Worm (Caenorhabditis elegans) whole organism, late embryonic: ENCODE measurements around the gene mbl-1.

ENCODE experiments used
- F13H6.1 ChIP-seq: sonication (generic microtip); optimal IDR thresholded peaks from 2 replicates; lab custom pipeline; 2016; ENCODE audit warnings: missing genetic modification characterization, missing compliant biosample characterization
- K02D7.2 ChIP-seq: sonication (generic microtip); optimal IDR thresholded peaks from 2 replicates; lab custom pipeline; 2017; ENCODE audit warnings: mild to moderate bottlenecking, missing genetic modification characterization, missing compliant biosample characterization
- K09A11.1 ChIP-seq: sonication (generic microtip); optimal IDR thresholded peaks from 2 replicates; lab custom pipeline; 2017; ENCODE audit warnings: antibody characterized with exemption, mild to moderate bottlenecking, missing genetic modification characterization, missing compliant biosample characterization; ENCODE audit not compliant: insufficient read depth
- ahr-1 ChIP-seq: sonication (generic microtip); optimal IDR thresholded peaks from 2 replicates; lab custom pipeline; 2016; ENCODE audit warnings: missing genetic modification characterization, missing compliant biosample characterization
- ama-1 ChIP-seq: fragments of 150-350 bp; optimal IDR thresholded peaks from 2 replicates; lab custom pipeline; 2014
- ceh-14 ChIP-seq: sonication (generic microtip); optimal IDR thresholded peaks from 2 replicates; lab custom pipeline; 2016; ENCODE audit warnings: missing genotype, missing genetic modification characterization, missing compliant biosample characterization
- ceh-2 ChIP-seq: sonication (generic microtip); optimal IDR thresholded peaks from 2 replicates; lab custom pipeline; 2016; ENCODE audit warnings: missing genotype, missing genetic modification characterization, missing compliant biosample characterization
- ceh-30 ChIP-seq: fragments of 150-350 bp; optimal IDR thresholded peaks from 2 replicates; lab custom pipeline; 2014; ENCODE audit warnings: missing biosample characterization, missing genetic modification characterization
- ceh-31 ChIP-seq: sonication (generic microtip); optimal IDR thresholded peaks from 2 replicates; lab custom pipeline; 2016; ENCODE audit warnings: missing genetic modification characterization, missing compliant biosample characterization
- ceh-34 ChIP-seq: sonication (generic microtip); optimal IDR thresholded peaks from 2 replicates; lab custom pipeline; 2016; ENCODE audit warnings: mild to moderate bottlenecking, missing genetic modification characterization, missing compliant biosample characterization
- ceh-45 ChIP-seq: fragments of 200-800 bp; sonication (Bioruptor generic); IDR thresholded peaks from 2 replicates; pipeline ENCODE4 v1.3.6; 2022; ENCODE audit warnings: missing genetic modification reagents, missing genetic modification characterization, missing compliant biosample characterization
- ceh-48 ChIP-seq: sonication (generic microtip); optimal IDR thresholded peaks from 2 replicates; lab custom pipeline; 2016; ENCODE audit warnings: missing genetic modification characterization, inconsistent platforms, missing compliant biosample characterization
- che-1 ChIP-seq: sonication (generic microtip); optimal IDR thresholded peaks from 2 replicates; lab custom pipeline; 2016; ENCODE audit warnings: mild to moderate bottlenecking, missing genetic modification characterization, missing compliant biosample characterization
- elt-2 ChIP-seq: sonication (generic microtip); optimal IDR thresholded peaks from 2 replicates; lab custom pipeline; 2016; ENCODE audit warnings: missing genetic modification reagents, missing genetic modification characterization, missing compliant biosample characterization
- ets-4 ChIP-seq: sonication (generic microtip); optimal IDR thresholded peaks from 2 replicates; lab custom pipeline; 2016; ENCODE audit warnings: missing genetic modification characterization, missing compliant biosample characterization
- eyg-1 ChIP-seq: sonication (generic microtip); optimal IDR thresholded peaks from 2 replicates; lab custom pipeline; 2016; ENCODE audit warnings: missing genotype, missing genetic modification characterization, missing compliant biosample characterization
- fax-1 ChIP-seq: sonication (generic microtip); optimal IDR thresholded peaks from 2 replicates; lab custom pipeline; 2016; ENCODE audit warnings: missing genotype, missing genetic modification characterization, missing compliant biosample characterization
- hlh-13 ChIP-seq: fragments of 200-800 bp; sonication (Bioruptor generic); optimal IDR thresholded peaks from 2 replicates; lab custom pipeline; 2018; ENCODE audit warnings: mild to moderate bottlenecking, missing genetic modification characterization, missing compliant biosample characterization
- hlh-30 ChIP-seq: sonication (generic microtip); optimal IDR thresholded peaks from 2 replicates; lab custom pipeline; 2017; ENCODE audit warnings: antibody characterized with exemption, missing genetic modification characterization, missing compliant biosample characterization; ENCODE audit not compliant: insufficient read depth
- lin-11 ChIP-seq: fragments of 200-800 bp; sonication (Bioruptor generic); optimal IDR thresholded peaks from 2 replicates; lab custom pipeline; 2018; ENCODE audit warnings: mild to moderate bottlenecking, missing genetic modification characterization, missing compliant biosample characterization
- madf-2 ChIP-seq: sonication (generic microtip); optimal IDR thresholded peaks from 2 replicates; lab custom pipeline; 2017; ENCODE audit warnings: missing genetic modification characterization, missing compliant biosample characterization
- mec-3 ChIP-seq: sonication (generic microtip); optimal IDR thresholded peaks from 2 replicates; lab custom pipeline; 2016; ENCODE audit warnings: borderline replicate concordance, missing genetic modification characterization, missing compliant biosample characterization
- nfya-1 ChIP-seq: sonication (generic microtip); optimal IDR thresholded peaks from 2 replicates; lab custom pipeline; 2017; ENCODE audit warnings: missing genetic modification characterization, mild to moderate bottlenecking, missing compliant biosample characterization, antibody characterized with exemption, moderate library complexity
- nhr-232 ChIP-seq: sonication (generic microtip); optimal IDR thresholded peaks from 2 replicates; lab custom pipeline; 2016; ENCODE audit warnings: missing genetic modification characterization, missing compliant biosample characterization
- npax-4 ChIP-seq: sonication (generic microtip); optimal IDR thresholded peaks from 2 replicates; lab custom pipeline; 2016; ENCODE audit warnings: missing genetic modification characterization, missing compliant biosample characterization
- pat-9 ChIP-seq: fragments of 200-800 bp; sonication (Bioruptor generic); optimal IDR thresholded peaks from 2 replicates; lab custom pipeline; 2018; ENCODE audit warnings: mild to moderate bottlenecking, missing genetic modification characterization, moderate library complexity, missing compliant biosample characterization
- pax-1 ChIP-seq: fragments of 150-350 bp; optimal IDR thresholded peaks from 2 replicates; lab custom pipeline; 2014; ENCODE audit warnings: missing biosample characterization, missing genetic modification characterization
- ref-2 ChIP-seq: sonication (generic microtip); optimal IDR thresholded peaks from 2 replicates; lab custom pipeline; 2016; ENCODE audit warnings: missing genetic modification characterization, missing compliant biosample characterization
- sdc-2 ChIP-seq: sonication (generic microtip); optimal IDR thresholded peaks from 2 replicates; lab custom pipeline; 2016; ENCODE audit warnings: missing genotype, missing genetic modification characterization, missing compliant biosample characterization
- tbx-2 ChIP-seq: sonication (generic microtip); optimal IDR thresholded peaks from 2 replicates; lab custom pipeline; 2016; ENCODE audit warnings: missing genetic modification characterization, missing compliant biosample characterization
- unc-3 ChIP-seq, 2 experiments: fragments of 200-800 bp in 1 of 2; sonication (Bioruptor generic) in 1 of 2; sonication (generic microtip) in 1 of 2; conservative IDR thresholded peaks in 1 of 2; optimal IDR thresholded peaks in 1 of 2; 2 replicates each; pipeline versions ENCODE4 v1.3.6 to Lab custom; 2016 to 2022; ENCODE audit warnings: missing compliant biosample characterization in 2 of 2, missing genetic modification characterization in 2 of 2, missing genetic modification reagents in 1 of 2
- unc-42 ChIP-seq: sonication (generic microtip); optimal IDR thresholded peaks from 2 replicates; lab custom pipeline; 2016; ENCODE audit warnings: missing genotype, missing genetic modification characterization, missing compliant biosample characterization
- unc-55 ChIP-seq: sonication (generic microtip); optimal IDR thresholded peaks from 2 replicates; lab custom pipeline; 2017; ENCODE audit warnings: missing biosample characterization, missing genetic modification reagents, missing genetic modification characterization
- unc-86 ChIP-seq: sonication (generic microtip); optimal IDR thresholded peaks from 2 replicates; lab custom pipeline; 2016; ENCODE audit warnings: missing genetic modification characterization, missing compliant biosample characterization

mbl-1 gene

DNA sequence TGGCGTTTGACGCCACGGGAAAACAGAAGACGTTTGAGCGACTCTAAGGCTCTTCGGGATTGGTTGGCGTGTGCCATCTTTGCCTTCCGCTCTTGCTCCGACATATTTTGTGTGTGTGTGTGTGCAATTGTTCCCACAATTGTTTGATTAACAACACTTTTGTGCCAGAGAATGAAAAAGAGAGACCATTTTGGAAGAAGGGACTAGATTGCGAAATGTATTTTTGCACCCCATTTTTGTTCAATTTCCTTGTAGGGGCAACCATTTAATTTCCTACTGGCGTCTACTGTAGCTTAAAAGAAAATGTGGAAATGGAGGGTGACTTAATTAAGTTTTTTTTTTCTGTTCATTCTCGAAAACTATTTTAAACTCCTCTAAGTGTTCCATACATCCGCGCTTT, 23.7 kb downstream of the mbl-1 start:
- 0 out of 2 replicates have a peak, but pooled peaks have one; percentile 36 for TF ChIP-seq ceh-45 (GFP tag; lab: Robert Waterston, UW)
- no peak for TF ChIP-seq pat-9 (tag; lab: Kevin White, UChicago)
- TF ChIP-seq unc-42 (tag; lab: Kevin White, UChicago) = peak; percentile 5
- TF ChIP-seq ceh-48 (tag; lab: Kevin White, UChicago) = no peak
- peak; percentile 21 for TF ChIP-seq ceh-34 (tag; lab: Kevin White, UChicago)
- TF ChIP-seq hlh-30 = no peak
- TF ChIP-seq fax-1 (tag; lab: Kevin White, UChicago) = no peak
- TF ChIP-seq, all 69 proteins: peak for 3

DNA sequence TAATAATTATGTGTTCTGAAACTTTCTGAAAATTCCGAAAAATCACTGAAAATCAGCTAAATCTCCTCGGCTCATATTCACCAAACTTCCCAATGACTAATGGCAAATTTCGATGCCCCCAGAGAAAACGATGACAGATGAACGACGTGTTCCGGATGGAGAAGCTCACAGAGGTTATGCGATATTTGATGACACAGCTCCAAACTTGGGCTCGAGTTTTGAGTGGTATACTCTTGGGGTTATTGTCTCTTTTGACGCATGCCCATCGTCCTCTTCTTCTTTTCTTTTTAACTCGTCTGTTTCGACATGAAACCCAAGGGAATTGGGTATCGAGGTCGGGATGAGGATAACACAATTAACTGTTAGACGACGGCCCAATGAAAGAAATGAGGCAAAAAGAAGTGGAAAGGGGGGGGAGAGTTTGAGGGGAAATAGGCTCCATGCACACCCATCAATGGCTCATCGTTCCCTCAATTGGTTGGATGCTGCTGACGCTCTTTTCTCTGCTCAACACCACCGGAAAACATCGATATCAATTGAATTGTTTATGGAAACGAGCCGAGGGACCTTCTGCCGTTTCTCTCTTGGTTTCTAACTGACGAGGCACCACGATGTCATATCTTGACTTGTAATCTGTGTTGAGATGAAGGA, 25.2 kb downstream of the mbl-1 start:
- TF ChIP-seq mec-3 (tag; lab: Kevin White, UChicago) (no peak), ceh-45 (GFP tag; lab: Robert Waterston, UW) (no peak), unc-3 (GFP tag; conservative IDR thresholded peaks at IDR 0.05; lab: Robert Waterston, UW) (peak; percentile 66), unc-3 (tag; optimal IDR thresholded peaks at IDR 0.05; lab: Kevin White, UChicago) (peak; percentile 98), ets-4 (tag; lab: Kevin White, UChicago) (no peak), unc-55 (GFP tag; lab: Kevin White, UChicago) (no peak), unc-42 (tag; lab: Kevin White, UChicago) (peak; percentile 92), ceh-14 (tag; lab: Kevin White, UChicago) (peak; percentile 52), nfya-1 (peak; percentile 1), ceh-31 (tag; lab: Kevin White, UChicago) (peak; percentile 26)

DNA sequence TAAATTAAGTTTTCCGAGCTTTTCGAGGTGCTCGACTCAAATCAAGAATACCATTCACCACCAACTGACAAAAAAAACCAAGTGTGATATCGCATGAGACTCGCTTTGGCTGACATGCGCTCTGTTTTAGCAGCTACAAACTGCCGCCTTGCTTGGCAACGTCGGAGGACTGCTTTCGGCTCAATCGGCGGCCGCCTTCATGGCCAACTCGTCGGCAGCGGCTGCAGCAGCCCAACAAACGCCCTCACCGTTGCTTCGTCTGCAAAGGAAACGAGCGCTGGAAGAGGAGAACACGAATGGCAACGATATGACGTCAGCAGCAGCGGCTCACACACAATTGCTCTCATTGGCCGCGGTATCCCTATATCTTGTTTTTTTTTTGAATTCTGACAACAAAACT, 28.4 kb downstream of the mbl-1 start:
- no peak for TF ChIP-seq ahr-1 (tag; lab: Kevin White, UChicago)
- TF ChIP-seq pax-1 (tag; lab: Kevin White, UChicago) = no peak

DNA sequence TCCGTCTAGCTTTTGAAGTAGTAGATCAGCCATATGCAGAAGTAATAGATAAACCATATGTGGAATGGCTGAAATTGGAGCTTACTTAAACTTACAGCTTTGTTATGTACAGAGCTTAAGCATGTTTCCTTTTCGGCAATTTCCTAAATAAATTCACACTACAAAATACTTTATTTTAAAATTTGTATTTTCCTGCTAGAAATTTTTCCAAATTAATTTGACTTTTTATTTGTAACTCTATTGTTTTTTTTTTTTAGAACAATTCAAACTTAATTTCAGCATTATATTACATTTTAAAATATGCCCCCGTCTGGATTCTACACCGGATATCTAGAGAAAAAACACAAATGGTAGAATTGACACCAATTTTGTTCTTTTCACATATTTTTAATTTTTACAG, 34.8 kb downstream of the mbl-1 start, which contains the start of gene F35B3.3:
TSS of gene F35B3.3 (plus strand) at position 301 of the 400 bp plus-strand sequence.
- TF ChIP-seq madf-2 (tag; lab: Kevin White, UChicago) (no peak), unc-86 (no peak), sdc-2 (tag; lab: Kevin White, UChicago) (no peak), ets-4 (tag; lab: Kevin White, UChicago) (no peak), fax-1 (tag; lab: Kevin White, UChicago) (no peak), nhr-232 (tag; lab: Kevin White, UChicago) (no peak), ceh-30 (tag; lab: Kevin White, UChicago) (no peak), ceh-48 (tag; lab: Kevin White, UChicago) (no peak), K02D7.2 (no peak), ceh-34 (tag; lab: Kevin White, UChicago) (no peak)

DNA sequence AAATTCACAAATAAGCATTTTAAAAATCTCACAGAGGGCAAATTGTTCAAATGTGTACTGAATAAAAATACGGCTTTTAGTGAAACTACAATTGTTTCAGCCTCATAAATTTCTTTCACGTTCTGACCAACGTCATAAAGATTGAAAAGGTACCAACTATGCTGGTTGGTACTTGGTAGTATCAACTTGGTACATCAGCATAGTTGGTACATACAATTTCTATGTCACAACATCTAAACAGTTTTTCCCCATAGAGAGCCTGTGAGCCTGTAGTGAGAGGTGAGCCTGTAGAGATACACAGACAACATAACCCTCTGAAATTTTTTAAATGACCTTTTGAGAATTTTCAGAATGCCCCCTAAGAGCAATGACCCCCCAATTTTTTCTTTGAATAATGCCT, 40.7 kb downstream of the mbl-1 start:
- no peak for TF ChIP-seq ceh-48 (tag; lab: Kevin White, UChicago)
- TF ChIP-seq ceh-31 (tag; lab: Kevin White, UChicago) = no peak
- TF ChIP-seq pat-9 (tag; lab: Kevin White, UChicago) = no peak
- TF ChIP-seq hlh-13 = no peak
- TF ChIP-seq tbx-2 (tag; lab: Kevin White, UChicago) = no peak
- no peak for TF ChIP-seq ceh-2 (tag; lab: Kevin White, UChicago)
- no peak for TF ChIP-seq ref-2 (tag; lab: Kevin White, UChicago)
- no peak for TF ChIP-seq che-1 (tag; lab: Kevin White, UChicago)
- TF ChIP-seq npax-4 (tag; lab: Kevin White, UChicago) = no peak
- TF ChIP-seq F13H6.1 (tag; lab: Kevin White, UChicago) = no peak
- TF ChIP-seq K09A11.1 (tag; lab: Kevin White, UChicago) = no peak
- no peak for TF ChIP-seq ama-1
- TF ChIP-seq eyg-1 (tag; lab: Kevin White, UChicago) = no peak
- no peak for TF ChIP-seq lin-11
- TF ChIP-seq elt-2 (tag; lab: Kevin White, UChicago) = no peak
- TF ChIP-seq nfya-1 = no peak
